Fruit fly (Drosophila melanogaster): ENCODE measurements around the gene ymp.

The ymp gene

dm6 chr3R:25640463-25640862 is 31.5 kb upstream of the ymp start (continued):
- TF ChIP-seq lilli (GFP tag; optimal IDR thresholded peaks at IDR 0.05), result peak; percentile 48
- TF ChIP-seq CG10431 (GFP tag; optimal IDR thresholded peaks at IDR 0.05), result no peak
- TF ChIP-seq gsb-n (tag; optimal IDR thresholded peaks at IDR 0.05), result peak; percentile 13
- peak; percentile 55 for TF ChIP-seq Blimp-1 (GFP tag; optimal IDR thresholded peaks at IDR 0.05)
- peak; percentile 55 for TF ChIP-seq stc (GFP tag; IDR thresholded peaks at IDR 0.05)
- TF ChIP-seq HHEX (GFP tag; optimal IDR thresholded peaks at IDR 0.05), result no peak
- no peak for TF ChIP-seq CG32767 (GFP tag; IDR thresholded peaks at IDR 0.05)
- no peak for TF ChIP-seq Dbx (GFP tag; IDR thresholded peaks at IDR 0.05)
- no peak for TF ChIP-seq Jarid2 (GFP tag; optimal IDR thresholded peaks at IDR 0.05)
- TF ChIP-seq vvl (GFP tag; IDR thresholded peaks at IDR 0.05), result peak; percentile 64
- TF ChIP-seq fu2 (GFP tag; optimal IDR thresholded peaks at IDR 0.05), result no peak
- no peak for TF ChIP-seq Lim3 (GFP tag; IDR thresholded peaks at IDR 0.05)
- TF ChIP-seq Camta (GFP tag; optimal IDR thresholded peaks at IDR 0.05), result peak; percentile 26
- no peak for TF ChIP-seq Neu2 (GFP tag; optimal IDR thresholded peaks at IDR 0.05; ENCODE audit: borderline replicate concordance)
- TF ChIP-seq CG12236 (GFP tag; optimal IDR thresholded peaks at IDR 0.05), result no peak
- no peak for TF ChIP-seq CG13287 (GFP tag; IDR thresholded peaks at IDR 0.05; ENCODE audit: partially characterized antibody)
- peak; percentile 57 for TF ChIP-seq CG17359 (tag; optimal IDR thresholded peaks at IDR 0.05)
- TF ChIP-seq fd102C (GFP tag; optimal IDR thresholded peaks at IDR 0.05), result peak; percentile 66
- no peak for TF ChIP-seq Side (GFP tag; optimal IDR thresholded peaks at IDR 0.05)
- 0 out of 2 replicates have a peak, but pooled peaks have one; percentile 15 for TF ChIP-seq Taf1 (GFP tag; IDR thresholded peaks at IDR 0.05)
- no peak for TF ChIP-seq bigmax (GFP tag; optimal IDR thresholded peaks at IDR 0.05)
- TF ChIP-seq NK7.1 (GFP tag; optimal IDR thresholded peaks at IDR 0.05), result no peak
- TF ChIP-seq Hand (GFP tag; optimal IDR thresholded peaks at IDR 0.05), result no peak
- TF ChIP-seq CG12299 (tag; optimal IDR thresholded peaks at IDR 0.05), result no peak
- peak; percentile 54; the same call in 1 of the 3 replicates for TF ChIP-seq so (GFP tag; IDR thresholded peaks at IDR 0.05)
- TF ChIP-seq kah (GFP tag; optimal IDR thresholded peaks at IDR 0.05), result no peak
- TF ChIP-seq kay (GFP tag; optimal IDR thresholded peaks at IDR 0.05), result no peak
- TF ChIP-seq dmrt11E (tag; optimal IDR thresholded peaks at IDR 0.05), result peak; percentile 75
- no peak for TF ChIP-seq CG9437 (GFP tag; optimal IDR thresholded peaks at IDR 0.05)
- TF ChIP-seq tin (GFP tag; optimal IDR thresholded peaks at IDR 0.05), result peak; percentile 35
- no peak for TF ChIP-seq Gsc (GFP tag; IDR thresholded peaks at IDR 0.05)
- peak; percentile 62 for TF ChIP-seq CG4820 (GFP tag; optimal IDR thresholded peaks at IDR 0.05)
- TF ChIP-seq CG13624 (GFP tag; optimal IDR thresholded peaks at IDR 0.05), result no peak
- peak; percentile 56 for TF ChIP-seq D19A (tag; optimal IDR thresholded peaks at IDR 0.05)
- no peak for TF ChIP-seq fd3F (GFP tag; optimal IDR thresholded peaks at IDR 0.05)
- peak; percentile 53 for TF ChIP-seq CG30403 (GFP tag; optimal IDR thresholded peaks at IDR 0.05)
- no peak for TF ChIP-seq al (GFP tag; IDR thresholded peaks at IDR 0.05)
- TF ChIP-seq Elba2 (GFP tag; optimal IDR thresholded peaks at IDR 0.05), result no peak
- TF ChIP-seq CG17912 (GFP tag; optimal IDR thresholded peaks at IDR 0.05), result no peak
- TF ChIP-seq CG6813 (GFP tag; optimal IDR thresholded peaks at IDR 0.05), result peak; percentile 45
- peak; percentile 24 for TF ChIP-seq CG12071 (GFP tag; optimal IDR thresholded peaks at IDR 0.05)
- TF ChIP-seq sens (GFP tag), result peak; percentile 92
- TF ChIP-seq HLH54F (GFP tag; optimal IDR thresholded peaks at IDR 0.05), result no peak
- TF ChIP-seq YL-1 (GFP tag; optimal IDR thresholded peaks at IDR 0.05), result no peak
- no peak for TF ChIP-seq CG7987 (GFP tag; optimal IDR thresholded peaks at IDR 0.05)
- no peak for TF ChIP-seq CG2116 (GFP tag; optimal IDR thresholded peaks at IDR 0.05)
- 0 out of 2 replicates have a peak, but pooled peaks have one; percentile 16 for TF ChIP-seq ap (GFP tag; IDR thresholded peaks at IDR 0.05)
- TF ChIP-seq CG12219 (GFP tag; optimal IDR thresholded peaks at IDR 0.05), result peak; percentile 32
- TF ChIP-seq emc (GFP tag; optimal IDR thresholded peaks at IDR 0.05), result no peak
- TF ChIP-seq CG2199 (GFP tag; IDR thresholded peaks at IDR 0.05), result no peak
- TF ChIP-seq tx (GFP tag; optimal IDR thresholded peaks at IDR 0.05), result no peak
- peak; percentile 36; the same call in 1 of the 2 replicates for TF ChIP-seq CG32532 (GFP tag; IDR thresholded peaks at IDR 0.05)

All from whole organism, embryonic.